Worm (Caenorhabditis elegans) whole organism, L4 larva: ENCODE measurements around the gene F43E2.11.
A peak's percentile ranks its signal among the peaks of the same experiment; 100 is the strongest.

ENCODE experiments used
- T20F7.1 ChIP-seq: fragments of 200-800 bp; sonication (Bioruptor generic); optimal IDR thresholded peaks from 2 replicates; lab custom pipeline; 2018; ENCODE audit warnings: mild to moderate bottlenecking, missing genetic modification characterization, missing compliant biosample characterization
- T26A8.4 ChIP-seq: fragments of 200-800 bp; sonication (Bioruptor generic); IDR thresholded peaks from 2 replicates; pipeline ENCODE4 v1.3.6; 2022; ENCODE audit warnings: missing genetic modification characterization, missing compliant biosample characterization
- ZK337.2 ChIP-seq: fragments of 200-800 bp; sonication (Bioruptor generic); IDR thresholded peaks from 2 replicates; pipeline ENCODE4 v1.3.6; 2022; ENCODE audit warnings: missing genetic modification reagents, missing genetic modification characterization, missing compliant biosample characterization
- ZK546.5 ChIP-seq, 2 experiments: sonication (generic microtip); optimal IDR thresholded peaks; 2 replicates each; lab custom pipeline; 2017; ENCODE audit warnings: missing biosample characterization in 2 of 2, missing genetic modification characterization in 2 of 2
- aha-1 ChIP-seq: fragments of 150-350 bp; peaks from one replicate; lab custom pipeline; 2014; ENCODE audit warnings: missing biosample characterization, missing genetic modification characterization
- arid-1 ChIP-seq: fragments of 200-800 bp; sonication (Bioruptor generic); conservative IDR thresholded peaks from 2 replicates; pipeline ENCODE4 v1.3.6; 2022; ENCODE audit warnings: missing genetic modification reagents, missing genetic modification characterization, missing compliant biosample characterization
- ceh-20 ChIP-seq: fragments of 200-800 bp; sonication (Bioruptor generic); IDR thresholded peaks from 2 replicates; pipeline ENCODE4 v1.3.6; 2022; ENCODE audit warnings: missing genetic modification reagents, missing genetic modification characterization, missing compliant biosample characterization
- ces-1 ChIP-seq: fragments of 150-350 bp; sonication (generic microtip); optimal IDR thresholded peaks from 4 replicates; lab custom pipeline; 2014; ENCODE audit warnings: missing biosample characterization, missing genetic modification reagents, missing genetic modification characterization
- ctbp-1 ChIP-seq: fragments of 200-800 bp; sonication (Bioruptor generic); IDR thresholded peaks from 2 replicates; pipeline ENCODE4 v1.3.6; 2022; ENCODE audit warnings: missing genetic modification reagents, missing genetic modification characterization, missing compliant biosample characterization
- daf-19 ChIP-seq: fragments of 200-800 bp; sonication (Bioruptor generic); conservative IDR thresholded peaks from 2 replicates; pipeline ENCODE4 v1.3.6; 2022; ENCODE audit warnings: missing genetic modification characterization, missing compliant biosample characterization
- daf-8 ChIP-seq: fragments of 200-800 bp; sonication (Bioruptor generic); IDR thresholded peaks from 2 replicates; pipeline ENCODE4 v1.3.6; 2022; ENCODE audit warnings: missing genetic modification characterization, missing compliant biosample characterization
- dmd-6 ChIP-seq: fragments of 200-800 bp; sonication (Bioruptor generic); IDR thresholded peaks from 2 replicates; pipeline ENCODE4 v1.3.6; 2022; ENCODE audit warnings: missing genetic modification reagents, missing genetic modification characterization, missing compliant biosample characterization
- dmd-8 ChIP-seq: fragments of 200-800 bp; sonication (Bioruptor generic); IDR thresholded peaks from 2 replicates; pipeline ENCODE4 v1.3.6; 2022; ENCODE audit warnings: missing genetic modification characterization, missing compliant biosample characterization
- dmd-9 ChIP-seq: fragments of 200-800 bp; sonication (Bioruptor generic); IDR thresholded peaks from 2 replicates; pipeline ENCODE4 v1.3.6; 2022; ENCODE audit warnings: missing genetic modification reagents, missing genetic modification characterization, missing compliant biosample characterization
- dpl-1 ChIP-seq: fragments of 150-350 bp; optimal IDR thresholded peaks from 2 replicates; lab custom pipeline; 2014; ENCODE audit warnings: missing biosample characterization, missing genetic modification reagents, missing genetic modification characterization
- egl-27 ChIP-seq: sonication (generic microtip); optimal IDR thresholded peaks from 3 replicates; lab custom pipeline; 2017; ENCODE audit warnings: missing biosample characterization, missing genetic modification reagents, missing genetic modification characterization
- egl-43 ChIP-seq: fragments of 200-800 bp; sonication (Bioruptor generic); IDR thresholded peaks from 2 replicates; pipeline ENCODE4 v1.3.6; 2022; ENCODE audit warnings: missing genetic modification reagents, missing genetic modification characterization, missing compliant biosample characterization
- fkh-10 ChIP-seq: fragments of 150-350 bp; optimal IDR thresholded peaks from 2 replicates; lab custom pipeline; 2014; ENCODE audit warnings: missing biosample characterization, missing genetic modification reagents, missing genetic modification characterization
- gei-8 ChIP-seq: fragments of 200-800 bp; sonication (Bioruptor generic); optimal IDR thresholded peaks from 2 replicates; lab custom pipeline; 2018; ENCODE audit warnings: mild to moderate bottlenecking, missing genetic modification characterization, missing compliant biosample characterization
- hif-1 ChIP-seq, 2 experiments: sonication (generic microtip); optimal IDR thresholded peaks; 2 replicates each; lab custom pipeline; 2016 to 2017; ENCODE audit warnings: missing compliant biosample characterization in 2 of 2, missing genetic modification characterization in 2 of 2, missing genetic modification reagents in 2 of 2, missing genotype in 2 of 2, mild to moderate bottlenecking in 1 of 2
- hlh-11 ChIP-seq: fragments of 200-800 bp; sonication (Bioruptor generic); optimal IDR thresholded peaks from 2 replicates; lab custom pipeline; 2018; ENCODE audit warnings: mild to moderate bottlenecking, missing genetic modification characterization, missing compliant biosample characterization
- hlh-30 ChIP-seq: sonication (generic microtip); optimal IDR thresholded peaks from 2 replicates; lab custom pipeline; 2017; ENCODE audit warnings: antibody characterized with exemption, mild to moderate bottlenecking, missing genetic modification characterization, missing compliant biosample characterization; ENCODE audit not compliant: insufficient read depth
- hmg-1.1 ChIP-seq: fragments of 200-800 bp; sonication (Bioruptor generic); IDR thresholded peaks from 2 replicates; pipeline ENCODE4 v1.3.6; 2022; ENCODE audit warnings: missing genetic modification reagents, missing genetic modification characterization, missing compliant biosample characterization
- jun-1 ChIP-seq: fragments of 150-350 bp; optimal IDR thresholded peaks from 2 replicates; lab custom pipeline; 2014; ENCODE audit warnings: missing biosample characterization, missing genetic modification reagents, missing genetic modification characterization
- lin-13 ChIP-seq: fragments of 150-350 bp; optimal IDR thresholded peaks from 2 replicates; lab custom pipeline; 2014; ENCODE audit warnings: missing biosample characterization, missing genetic modification reagents, missing genetic modification characterization
- lin-29 ChIP-seq: fragments of 200-800 bp; sonication (Bioruptor generic); IDR thresholded peaks from 2 replicates; pipeline ENCODE4 v1.3.6; 2022; ENCODE audit warnings: missing genetic modification reagents, missing genetic modification characterization, missing compliant biosample characterization
- lin-39 ChIP-seq: fragments of 150-350 bp; optimal IDR thresholded peaks from 2 replicates; lab custom pipeline; 2014; ENCODE audit warnings: missing biosample characterization, missing genetic modification reagents, missing genetic modification characterization
- lsy-2 ChIP-seq, 2 experiments: fragments of 150-350 bp in 1 of 2; sonication (generic microtip) in 1 of 2; optimal IDR thresholded peaks; 2 replicates each; lab custom pipeline; 2014 to 2017; ENCODE audit warnings: missing biosample characterization in 2 of 2, missing genetic modification characterization in 2 of 2
- mdl-1 ChIP-seq, 2 experiments: fragments of 150-350 bp in 1 of 2; sonication (generic microtip) in 1 of 2; optimal IDR thresholded peaks; 2 replicates each; lab custom pipeline; 2014 to 2017; ENCODE audit warnings: missing biosample characterization in 2 of 2, missing genetic modification characterization in 2 of 2
- mep-1 ChIP-seq: fragments of 150-350 bp; sonication (generic microtip); optimal IDR thresholded peaks from 3 replicates; lab custom pipeline; 2014; ENCODE audit warnings: missing biosample characterization, missing genetic modification characterization
- mes-2 ChIP-seq: sonication (generic microtip); optimal IDR thresholded peaks from 2 replicates; lab custom pipeline; 2016; ENCODE audit warnings: missing genotype, mild to moderate bottlenecking, missing genetic modification characterization, missing compliant biosample characterization; ENCODE audit not compliant: poor library complexity, severe bottlenecking
- nhr-10 ChIP-seq: fragments of 150-350 bp; optimal IDR thresholded peaks from 2 replicates; lab custom pipeline; 2014; ENCODE audit warnings: missing biosample characterization, missing genetic modification characterization
- nhr-102 ChIP-seq: sonication (generic microtip); optimal IDR thresholded peaks from 2 replicates; lab custom pipeline; 2016; ENCODE audit warnings: mild to moderate bottlenecking, missing genetic modification characterization, moderate library complexity, missing compliant biosample characterization
- nhr-11 ChIP-seq: fragments of 150-350 bp; optimal IDR thresholded peaks from 2 replicates; lab custom pipeline; 2014; ENCODE audit warnings: missing biosample characterization, missing genetic modification characterization
- nhr-237 ChIP-seq: sonication (generic microtip); optimal IDR thresholded peaks from 2 replicates; lab custom pipeline; 2017; ENCODE audit warnings: missing biosample characterization, missing genetic modification characterization
- nhr-28 ChIP-seq: fragments of 150-350 bp; optimal IDR thresholded peaks from 2 replicates; lab custom pipeline; 2014; ENCODE audit warnings: missing biosample characterization, missing genetic modification characterization
- nhr-6 ChIP-seq: fragments of 150-350 bp; optimal IDR thresholded peaks from 2 replicates; lab custom pipeline; 2014; ENCODE audit warnings: missing biosample characterization, missing genetic modification characterization
- php-3 ChIP-seq: fragments of 200-800 bp; sonication (Bioruptor generic); IDR thresholded peaks from 2 replicates; pipeline ENCODE4 v1.3.6; 2022; ENCODE audit warnings: missing genetic modification reagents, missing genetic modification characterization, missing compliant biosample characterization
- pqm-1 ChIP-seq: sonication (generic microtip); optimal IDR thresholded peaks from 2 replicates; lab custom pipeline; 2017; ENCODE audit warnings: missing biosample characterization, missing genetic modification characterization
- sdz-12 ChIP-seq: fragments of 200-800 bp; sonication (Bioruptor generic); optimal IDR thresholded peaks from 2 replicates; lab custom pipeline; 2018; ENCODE audit warnings: mild to moderate bottlenecking, missing genetic modification characterization, missing compliant biosample characterization
- skn-1 ChIP-seq: fragments of 150-350 bp; optimal IDR thresholded peaks from 2 replicates; lab custom pipeline; 2014; ENCODE audit warnings: missing biosample characterization, missing genetic modification characterization
- snpc-1.2 ChIP-seq: fragments of 200-800 bp; sonication (Bioruptor generic); IDR thresholded peaks from 2 replicates; pipeline ENCODE4 v1.3.6; 2022; ENCODE audit warnings: missing genetic modification reagents, missing genetic modification characterization, missing compliant biosample characterization
- spr-1 ChIP-seq: sonication (generic microtip); optimal IDR thresholded peaks from 2 replicates; lab custom pipeline; 2016; ENCODE audit warnings: mild to moderate bottlenecking, missing genetic modification characterization, missing compliant biosample characterization
- tra-1 ChIP-seq: fragments of 200-800 bp; sonication (Bioruptor generic); IDR thresholded peaks from 2 replicates; pipeline ENCODE4 v1.3.6; 2022; ENCODE audit warnings: missing genetic modification reagents, missing genetic modification characterization, missing compliant biosample characterization
- unc-62 ChIP-seq, 3 experiments: fragments of 150-350 bp in 1 of 3; sonication (generic microtip); optimal IDR thresholded peaks in 2 of 3; peaks in 1 of 3; 1 replicate in 1 of 3; 2 replicates in 2 of 3; lab custom pipeline; 2014 to 2017; ENCODE audit warnings: missing biosample characterization in 3 of 3, missing genetic modification characterization in 3 of 3, missing genetic modification reagents in 3 of 3, missing genotype in 1 of 3
- zip-11 ChIP-seq: fragments of 200-800 bp; sonication (Bioruptor generic); IDR thresholded peaks from 2 replicates; pipeline ENCODE4 v1.3.6; 2022; ENCODE audit warnings: missing genetic modification characterization, missing compliant biosample characterization
- ztf-11 ChIP-seq: fragments of 150-350 bp; optimal IDR thresholded peaks from 2 replicates; lab custom pipeline; 2014; ENCODE audit warnings: missing biosample characterization, missing genetic modification characterization

Gene F43E2.11

ce11 chrII:7326199-7326598 is 43.9 kb downstream of the F43E2.11 start:
- TF ChIP-seq aha-1 (tag; lab: Kevin White, UChicago), result peak; percentile 71
- no peak for TF ChIP-seq pqm-1
- peak; percentile 22 for TF ChIP-seq fkh-10 (GFP tag; lab: Kevin White, UChicago)
- no peak for TF ChIP-seq nhr-11 (tag; lab: Kevin White, UChicago)
- no peak for TF ChIP-seq T20F7.1 (GFP tag; lab: Kevin White, UChicago)

- no peak for TF ChIP-seq ztf-11 (tag; lab: Kevin White, UChicago)
- peak; percentile 50 for TF ChIP-seq fkh-10 (GFP tag; lab: Kevin White, UChicago)
- TF ChIP-seq hlh-11 (tag; lab: Kevin White, UChicago), result peak; percentile 30
- peak; percentile 33 for TF ChIP-seq mep-1 (tag; lab: Kevin White, UChicago)
- peak in 1 of 2 experiments; percentile 53 for TF ChIP-seq lsy-2 (tag; optimal IDR thresholded peaks at IDR 0.05; lab: Kevin White, UChicago)
- no peak for TF ChIP-seq lin-29
- no peak for TF ChIP-seq dpl-1 (GFP tag; lab: Kevin White, UChicago)
- peak in 1 of 2 experiments; percentile 61 for TF ChIP-seq hif-1 (tag; optimal IDR thresholded peaks at IDR 0.05; lab: Kevin White, UChicago)
- peak in 1 of 2 experiments; percentile 40 for TF ChIP-seq mdl-1 (tag; optimal IDR thresholded peaks at IDR 0.05; lab: Kevin White, UChicago)
- peak; percentile 45 for TF ChIP-seq hlh-30 (tag; lab: Kevin White, UChicago)
- TF ChIP-seq ctbp-1 (GFP tag; lab: Robert Waterston, UW), result peak; percentile 62
- peak; percentile 29; the same call in 1 of the 2 replicates for TF ChIP-seq dmd-6 (GFP tag; lab: Robert Waterston, UW)
- no peak for TF ChIP-seq ces-1 (GFP tag; lab: Kevin White, UChicago)
- no peak for TF ChIP-seq egl-27 (tag; lab: Kevin White, UChicago)
- TF ChIP-seq ceh-20 (GFP tag; lab: Robert Waterston, UW), result peak; percentile 48; the same call in 1 of the 2 replicates
- peak; percentile 19 for TF ChIP-seq nhr-11 (tag; lab: Kevin White, UChicago)
- TF ChIP-seq nhr-28 (tag; lab: Kevin White, UChicago), result no peak
- TF ChIP-seq php-3, result 0 out of 2 replicates have a peak, but pooled peaks have one; percentile 7
Measured at ce11 chrII:7325063-7325480, 45.0 kb downstream of the F43E2.11 start.

- TF ChIP-seq hlh-30 (tag; lab: Kevin White, UChicago), result peak; percentile 24
- no peak for TF ChIP-seq ZK546.5 (tag; optimal IDR thresholded peaks at IDR 0.05; lab: Kevin White, UChicago)
- no peak for TF ChIP-seq unc-62 (GFP tag; optimal IDR thresholded peaks at IDR 0.05 in 1 of 2; lab: Kevin White, UChicago)
- TF ChIP-seq unc-62 (tag; optimal IDR thresholded peaks at IDR 0.05; lab: Kevin White, UChicago), result no peak
- no peak for TF ChIP-seq snpc-1.2 (GFP tag; lab: Robert Waterston, UW)
- no peak for TF ChIP-seq daf-19
- no peak for TF ChIP-seq spr-1 (tag; lab: Kevin White, UChicago)
- 0 out of 2 replicates have a peak, but pooled peaks have one; percentile 8 for TF ChIP-seq egl-43 (GFP tag; lab: Robert Waterston, UW)
- TF ChIP-seq ces-1 (GFP tag; lab: Kevin White, UChicago), result no peak
- no peak for TF ChIP-seq nhr-237 (tag; lab: Kevin White, UChicago)
- no peak for TF ChIP-seq jun-1 (tag; lab: Kevin White, UChicago)
- no peak for TF ChIP-seq aha-1 (tag; lab: Kevin White, UChicago)
- 0 out of 2 replicates have a peak, but pooled peaks have one; percentile 17 for TF ChIP-seq T26A8.4 (GFP tag; lab: Robert Waterston, UW)
- TF ChIP-seq dmd-8, result no peak
- no peak for TF ChIP-seq lin-39 (tag; lab: Kevin White, UChicago)
- no peak for TF ChIP-seq arid-1 (GFP tag; lab: Robert Waterston, UW)
- TF ChIP-seq ZK337.2 (GFP tag; lab: Robert Waterston, UW), result no peak
- TF ChIP-seq tra-1, result no peak
- peak; percentile 16 for TF ChIP-seq sdz-12 (GFP tag; lab: Kevin White, UChicago)
- no peak for TF ChIP-seq zip-11
- TF ChIP-seq nhr-6 (tag; lab: Kevin White, UChicago), result no peak
- TF ChIP-seq nhr-10, result no peak
- peak; percentile 8 for TF ChIP-seq mes-2 (tag; lab: Kevin White, UChicago)
- no peak for TF ChIP-seq mep-1 (tag; lab: Kevin White, UChicago)
- TF ChIP-seq lin-13 (GFP tag; lab: Kevin White, UChicago), result no peak
- no peak for TF ChIP-seq gei-8 (GFP tag; lab: Kevin White, UChicago)
- no peak for TF ChIP-seq dmd-9 (GFP tag; lab: Robert Waterston, UW)
- TF ChIP-seq daf-8 (GFP tag; lab: Robert Waterston, UW), result no peak
- no peak for TF ChIP-seq nhr-102
- no peak for TF ChIP-seq hmg-1.1
- no peak for TF ChIP-seq skn-1 (tag; lab: Kevin White, UChicago)
Measured at ce11 chrII:7323925-7324324, 46.2 kb downstream of the F43E2.11 start, which contains the start of gene F21D12.3. TSS of gene F21D12.3 (minus strand) at chrII:7324025.
